Worm (Caenorhabditis elegans): ENCODE results near the gene B0432.14.

- TF ChIP-seq egrh-3 (GFP tag; IDR thresholded peaks at IDR 0.05), result no peak
- TF ChIP-seq nhr-90 (tag; optimal IDR thresholded peaks at IDR 0.05), result no peak
- TF ChIP-seq bed-1 (GFP tag; IDR thresholded peaks at IDR 0.05), result no peak
- no peak for TF ChIP-seq ceh-79 (tag; optimal IDR thresholded peaks at IDR 0.05)
- TF ChIP-seq chd-7 (tag; optimal IDR thresholded peaks at IDR 0.05), result no peak
Measured at ce11 chrII:283594-283993, 19.4 kb downstream of the B0432.14 start, which contains the start of gene B0432.9.

Measured in whole organism, young adult.